Worm (Caenorhabditis elegans) whole organism, L1 larva: ENCODE results near the gene degl-1.

Experiments used
- F16B12.6 ChIP-seq: fragments of 150-350 bp; optimal IDR thresholded peaks from 2 replicates; lab custom pipeline; 2014; ENCODE audit warnings: missing biosample characterization, missing genetic modification characterization
- aha-1 ChIP-seq: fragments of 150-350 bp; optimal IDR thresholded peaks from 2 replicates; lab custom pipeline; 2014; ENCODE audit warnings: missing biosample characterization, missing genetic modification characterization
- alr-1 ChIP-seq: fragments of 200-800 bp; sonication (Bioruptor generic); optimal IDR thresholded peaks from 2 replicates; lab custom pipeline; 2018; ENCODE audit warnings: borderline replicate concordance, mild to moderate bottlenecking, missing genetic modification characterization, missing compliant biosample characterization
- ceh-63 ChIP-seq: fragments of 200-800 bp; sonication (Bioruptor generic); optimal IDR thresholded peaks from 2 replicates; lab custom pipeline; 2018; ENCODE audit warnings: mild to moderate bottlenecking, missing genetic modification characterization, missing compliant biosample characterization
- ceh-8 ChIP-seq: fragments of 200-800 bp; sonication (Bioruptor generic); optimal IDR thresholded peaks from 2 replicates; lab custom pipeline; 2018; ENCODE audit warnings: mild to moderate bottlenecking, missing genetic modification characterization, moderate library complexity, missing compliant biosample characterization
- ceh-88 ChIP-seq: fragments of 200-800 bp; sonication (Bioruptor generic); IDR thresholded peaks from 2 replicates; pipeline ENCODE4 v1.3.6; 2022; ENCODE audit warnings: missing genetic modification characterization, missing compliant biosample characterization
- ces-1 ChIP-seq: fragments of 150-350 bp; optimal IDR thresholded peaks from 2 replicates; lab custom pipeline; 2014; ENCODE audit warnings: missing biosample characterization, missing genetic modification reagents, missing genetic modification characterization
- efl-1 ChIP-seq, 4 experiments: fragments of 150-350 bp; optimal IDR thresholded peaks in 3 of 4; peaks in 1 of 4; 1 replicate in 1 of 4; 2 replicates in 3 of 4; lab custom pipeline; 2014; ENCODE audit warnings: missing biosample characterization in 2 of 4, missing genetic modification characterization in 2 of 4, missing genetic modification reagents in 2 of 4
- elt-2 ChIP-seq: sonication (generic microtip); optimal IDR thresholded peaks from 2 replicates; lab custom pipeline; 2016; ENCODE audit warnings: missing genetic modification characterization, mild to moderate bottlenecking, inconsistent platforms, missing compliant biosample characterization, missing genetic modification reagents
- fkh-10 ChIP-seq: sonication (generic microtip); optimal IDR thresholded peaks from 2 replicates; lab custom pipeline; 2017; ENCODE audit warnings: missing biosample characterization, missing genetic modification reagents, missing genetic modification characterization
- grh-1 ChIP-seq: fragments of 200-800 bp; sonication (Bioruptor generic); IDR thresholded peaks from 2 replicates; pipeline ENCODE4 v1.3.6; 2022; ENCODE audit warnings: missing genetic modification reagents, missing genetic modification characterization, missing compliant biosample characterization
- irx-1 ChIP-seq: sonication (generic microtip); optimal IDR thresholded peaks from 2 replicates; lab custom pipeline; 2016; ENCODE audit warnings: missing genetic modification characterization, missing compliant biosample characterization
- lin-13 ChIP-seq: fragments of 150-350 bp; optimal IDR thresholded peaks from 2 replicates; lab custom pipeline; 2014; ENCODE audit warnings: missing biosample characterization, missing genetic modification reagents, missing genetic modification characterization
- lin-14 ChIP-seq: fragments of 200-800 bp; sonication (Bioruptor generic); optimal IDR thresholded peaks from 2 replicates; lab custom pipeline; 2018; ENCODE audit warnings: mild to moderate bottlenecking, missing genetic modification characterization, moderate library complexity, missing compliant biosample characterization
- lin-15B ChIP-seq: fragments of 150-350 bp; sonication (generic microtip); optimal IDR thresholded peaks from 3 replicates; lab custom pipeline; 2014; ENCODE audit warnings: missing biosample characterization, missing genetic modification characterization
- lin-35 ChIP-seq, 2 experiments: fragments of 150-350 bp; optimal IDR thresholded peaks; 2 replicates each; lab custom pipeline; 2014; ENCODE audit warnings: missing biosample characterization in 2 of 2, missing genetic modification characterization in 2 of 2, missing genetic modification reagents in 2 of 2
- mab-9 ChIP-seq: fragments of 200-800 bp; sonication (Bioruptor generic); IDR thresholded peaks from 2 replicates; pipeline ENCODE4 v1.3.6; 2022; ENCODE audit warnings: missing genetic modification reagents, missing genetic modification characterization, missing compliant biosample characterization
- mef-2 ChIP-seq: fragments of 150-350 bp; optimal IDR thresholded peaks from 2 replicates; lab custom pipeline; 2014; ENCODE audit warnings: missing biosample characterization, missing genetic modification characterization
- nhr-11 ChIP-seq: fragments of 150-350 bp; optimal IDR thresholded peaks from 2 replicates; lab custom pipeline; 2014; ENCODE audit warnings: missing biosample characterization, missing genetic modification characterization
- nhr-12 ChIP-seq: sonication (generic microtip); optimal IDR thresholded peaks from 2 replicates; lab custom pipeline; 2017; ENCODE audit warnings: missing biosample characterization, missing genetic modification characterization
- nhr-20 ChIP-seq: sonication (generic microtip); optimal IDR thresholded peaks from 2 replicates; lab custom pipeline; 2016; ENCODE audit warnings: mild to moderate bottlenecking, missing genetic modification characterization, missing compliant biosample characterization
- nhr-28 ChIP-seq: fragments of 150-350 bp; optimal IDR thresholded peaks from 2 replicates; lab custom pipeline; 2014; ENCODE audit warnings: missing biosample characterization, missing genetic modification characterization
- nhr-47 ChIP-seq: sonication (generic microtip); optimal IDR thresholded peaks from 2 replicates; lab custom pipeline; 2016; ENCODE audit warnings: mild to moderate bottlenecking, missing genetic modification characterization, moderate library complexity, missing compliant biosample characterization
- nhr-76 ChIP-seq: sonication (generic microtip); optimal IDR thresholded peaks from 2 replicates; lab custom pipeline; 2017; ENCODE audit warnings: missing biosample characterization, missing genetic modification characterization
- nhr-90 ChIP-seq: sonication (generic microtip); optimal IDR thresholded peaks from 2 replicates; lab custom pipeline; 2016; ENCODE audit warnings: mild to moderate bottlenecking, missing genetic modification characterization, missing compliant biosample characterization; ENCODE audit not compliant: poor library complexity
- pax-3 ChIP-seq: fragments of 200-800 bp; sonication (Bioruptor generic); optimal IDR thresholded peaks from 2 replicates; lab custom pipeline; 2018; ENCODE audit warnings: mild to moderate bottlenecking, missing genetic modification characterization, moderate library complexity, missing compliant biosample characterization
- rnt-1 ChIP-seq: sonication (generic microtip); optimal IDR thresholded peaks from 2 replicates; lab custom pipeline; 2016; ENCODE audit warnings: mild to moderate bottlenecking, missing genetic modification characterization, moderate library complexity, missing compliant biosample characterization
- skn-1 ChIP-seq: fragments of 150-350 bp; optimal IDR thresholded peaks from 2 replicates; lab custom pipeline; 2014; ENCODE audit warnings: missing biosample characterization, missing genetic modification characterization
- snpc-4 ChIP-seq: fragments of 150-350 bp; optimal IDR thresholded peaks from 2 replicates; lab custom pipeline; 2014; ENCODE audit warnings: missing biosample characterization, missing genetic modification characterization
- sox-4 ChIP-seq: sonication (generic microtip); optimal IDR thresholded peaks from 2 replicates; lab custom pipeline; 2016; ENCODE audit warnings: missing genetic modification characterization, missing compliant biosample characterization
- tbx-2 ChIP-seq: sonication (generic microtip); optimal IDR thresholded peaks from 2 replicates; lab custom pipeline; 2016; ENCODE audit warnings: missing genetic modification characterization, missing compliant biosample characterization
- tlp-1 ChIP-seq: fragments of 150-350 bp; optimal IDR thresholded peaks from 2 replicates; lab custom pipeline; 2014; ENCODE audit warnings: missing biosample characterization, missing genetic modification characterization
- zip-4 ChIP-seq: fragments of 200-800 bp; sonication (Bioruptor generic); optimal IDR thresholded peaks from 2 replicates; lab custom pipeline; 2018; ENCODE audit warnings: mild to moderate bottlenecking, missing genetic modification characterization, moderate library complexity, missing compliant biosample characterization
- ztf-11 ChIP-seq, 2 experiments: sonication (generic microtip); optimal IDR thresholded peaks; 2 replicates each; lab custom pipeline; 2016 to 2017; ENCODE audit warnings: missing genetic modification characterization in 2 of 2, missing biosample characterization in 1 of 2, missing compliant biosample characterization in 1 of 2

degl-1 gene

ce11 chrIV:14771325-14771724 lies at the start of gene degl-1:
degl-1 (minus strand) TSS chrIV:14771425.
- TF ChIP-seq sox-4 (tag; lab: Kevin White, UChicago): no peak
- TF ChIP-seq irx-1 (tag; lab: Kevin White, UChicago): no peak
- TF ChIP-seq nhr-20: no peak
- TF ChIP-seq F16B12.6 (tag; lab: Kevin White, UChicago): no peak
- TF ChIP-seq grh-1 (GFP tag; lab: Robert Waterston, UW): no peak
- TF ChIP-seq rnt-1 (tag; lab: Kevin White, UChicago): no peak
- TF ChIP-seq pax-3: no peak
- no peak for TF ChIP-seq lin-35 (GFP tag; optimal IDR thresholded peaks at IDR 0.05; lab: Kevin White, UChicago)
- no peak for TF ChIP-seq skn-1
- no peak for TF ChIP-seq ceh-63 (GFP tag; lab: Kevin White, UChicago)
- TF ChIP-seq lin-14 (GFP tag; lab: Kevin White, UChicago): no peak
- TF ChIP-seq nhr-12 (tag; lab: Kevin White, UChicago): no peak
- TF ChIP-seq fkh-10 (GFP tag; lab: Kevin White, UChicago): no peak
- no peak for TF ChIP-seq lin-13 (GFP tag; lab: Kevin White, UChicago)
- TF ChIP-seq efl-1 (optimal IDR thresholded peaks at IDR 0.05; lab: Kevin White, UChicago): no peak
- no peak for TF ChIP-seq efl-1 (GFP tag; optimal IDR thresholded peaks at IDR 0.05 in 1 of 2; lab: Kevin White, UChicago)
- no peak for TF ChIP-seq ceh-88 (GFP tag; lab: Robert Waterston, UW)

DNA sequence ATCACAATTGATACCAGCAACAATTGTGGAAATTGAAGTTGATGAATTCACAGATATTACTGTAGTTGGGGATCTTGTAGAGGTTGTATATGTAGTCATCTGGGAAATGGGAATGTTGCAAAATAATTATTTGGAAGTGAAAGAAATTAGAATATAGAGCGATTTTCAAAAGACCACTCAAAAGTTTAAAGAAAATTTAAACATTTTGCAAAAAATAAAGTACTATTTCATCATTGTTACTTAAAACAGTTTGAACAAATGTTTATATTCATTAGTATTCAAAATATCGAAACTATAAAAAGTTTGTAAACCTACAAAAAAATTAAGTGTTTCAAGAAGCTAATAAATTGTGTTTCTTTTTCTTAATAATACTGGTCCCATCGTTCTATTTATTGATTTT lies 45.1 kb upstream of the degl-1 start, which contains the start of gene Y57G11C.46:
Gene Y57G11C.46 (minus strand): TSS at position 101 of the 400 bp plus-strand sequence.
- TF ChIP-seq elt-2 (no peak), snpc-4 (no peak), nhr-11 (tag; lab: Kevin White, UChicago) (no peak), aha-1 (tag; lab: Kevin White, UChicago) (no peak), ces-1 (GFP tag; lab: Kevin White, UChicago) (no peak), lin-15B (tag; lab: Kevin White, UChicago) (no peak), sox-4 (tag; lab: Kevin White, UChicago) (no peak), tbx-2 (tag; lab: Kevin White, UChicago) (no peak), nhr-12 (tag; lab: Kevin White, UChicago) (no peak), nhr-28 (no peak), fkh-10 (GFP tag; lab: Kevin White, UChicago) (no peak), ceh-8 (GFP tag; lab: Kevin White, UChicago) (no peak)

- TF ChIP-seq ceh-8 (GFP tag; lab: Kevin White, UChicago) (peak; percentile 5), nhr-47 (tag; lab: Kevin White, UChicago) (no peak), mab-9 (0 out of 2 replicates have a peak, but pooled peaks have one; percentile 7)
Observed at ce11 chrIV:14806903-14807302, 35.7 kb upstream of the degl-1 start, which contains the start of gene oig-5. oig-5 (plus strand) TSS chrIV:14807203.

DNA sequence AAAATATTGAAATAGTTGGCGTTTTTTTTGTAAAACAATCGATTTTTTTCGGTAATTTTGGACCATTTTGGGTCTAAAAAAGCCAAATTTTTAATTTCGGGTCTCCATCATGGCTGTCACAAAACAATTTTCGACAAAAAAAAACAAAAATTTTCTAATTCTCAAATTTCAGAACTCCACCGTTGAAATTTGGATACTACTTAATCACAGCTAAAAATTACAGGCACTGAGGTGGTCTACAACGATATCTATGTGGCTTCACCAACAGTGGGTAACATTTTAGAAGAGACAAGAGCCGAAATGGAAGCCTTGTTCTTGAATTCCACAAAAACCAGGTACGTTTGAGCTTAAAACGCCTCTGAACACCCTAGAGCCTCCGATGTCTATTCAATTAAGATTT lies 31.1 kb upstream of the degl-1 start, which contains the start of gene Y57G11C.1142:
Gene Y57G11C.1142 (plus strand): TSS at position 301 of the 400 bp plus-strand sequence.
- TF ChIP-seq irx-1 (tag; lab: Kevin White, UChicago): no peak
- TF ChIP-seq zip-4: no peak
- TF ChIP-seq alr-1 (tag; lab: Kevin White, UChicago): no peak
- TF ChIP-seq ztf-11 (tag; optimal IDR thresholded peaks at IDR 0.05; lab: Kevin White, UChicago): no peak
- TF ChIP-seq mef-2 (tag; lab: Kevin White, UChicago): no peak
- no peak for TF ChIP-seq lin-14 (GFP tag; lab: Kevin White, UChicago)
- no peak for TF ChIP-seq lin-15B (tag; lab: Kevin White, UChicago)
- TF ChIP-seq tlp-1: no peak
- no peak for TF ChIP-seq nhr-76 (tag; lab: Kevin White, UChicago)
- TF ChIP-seq pax-3: no peak
- no peak for TF ChIP-seq efl-1 (optimal IDR thresholded peaks at IDR 0.05; lab: Kevin White, UChicago)
- no peak for TF ChIP-seq efl-1 (GFP tag; optimal IDR thresholded peaks at IDR 0.05 in 1 of 2; lab: Kevin White, UChicago)
- TF ChIP-seq mab-9: no peak
- no peak for TF ChIP-seq nhr-90
